Fruit fly (Drosophila melanogaster): ENCODE measurements around the gene primo-1.

The primo-1 gene

dm6 chr3R:13715012-13715673 is 3.5 kb upstream of the primo-1 start, which contains the start of gene kmr (continued):
- no peak for TF ChIP-seq Sry-δ (GFP tag; optimal IDR thresholded peaks at IDR 0.05)
- TF ChIP-seq lbe (GFP tag; optimal IDR thresholded peaks at IDR 0.05): no peak
- no peak for TF ChIP-seq Bteb2 (GFP tag; optimal IDR thresholded peaks at IDR 0.05)
- TF ChIP-seq CG6854 (GFP tag; optimal IDR thresholded peaks at IDR 0.05): peak; percentile 69
- TF ChIP-seq CG9932 (GFP tag; IDR thresholded peaks at IDR 0.05): no peak
- peak; percentile 21 for TF ChIP-seq trem (tag; optimal IDR thresholded peaks at IDR 0.05)
- TF ChIP-seq Gug (GFP tag; IDR thresholded peaks at IDR 0.05): no peak
- TF ChIP-seq Dip3 (GFP tag; optimal IDR thresholded peaks at IDR 0.05): no peak
- no peak for TF ChIP-seq gfzf (GFP tag; optimal IDR thresholded peaks at IDR 0.05)
- peak; percentile 62 for TF ChIP-seq HHEX (GFP tag; optimal IDR thresholded peaks at IDR 0.05)
- TF ChIP-seq ab (GFP tag; optimal IDR thresholded peaks at IDR 0.05): no peak
- peak; percentile 47 for TF ChIP-seq CG5180 (GFP tag; optimal IDR thresholded peaks at IDR 0.05)
- TF ChIP-seq onecut (GFP tag; IDR thresholded peaks at IDR 0.05): peak; percentile 52
- TF ChIP-seq CG3281 (GFP tag; optimal IDR thresholded peaks at IDR 0.05): peak; percentile 59
- TF ChIP-seq fd102C (GFP tag; optimal IDR thresholded peaks at IDR 0.05): no peak
- TF ChIP-seq hbn (GFP tag; IDR thresholded peaks at IDR 0.05; ENCODE audit: partially characterized antibody): no peak
- no peak for TF ChIP-seq Dfd (GFP tag; optimal IDR thresholded peaks at IDR 0.05)
- TF ChIP-seq Sox100B (GFP tag; optimal IDR thresholded peaks at IDR 0.05): no peak
- TF ChIP-seq CG6813 (GFP tag; optimal IDR thresholded peaks at IDR 0.05): peak; percentile 39
- peak; percentile 18 for TF ChIP-seq CG15696 (tag; optimal IDR thresholded peaks at IDR 0.05)
- TF ChIP-seq gcm (GFP tag; optimal IDR thresholded peaks at IDR 0.05): no peak
- no peak for TF ChIP-seq esg (GFP tag; conservative IDR thresholded peaks at IDR 0.05)
- TF ChIP-seq CG14710 (tag; optimal IDR thresholded peaks at IDR 0.05): no peak
- TF ChIP-seq toy (GFP tag; IDR thresholded peaks at IDR 0.05): no peak
- TF ChIP-seq CG14860 (GFP tag; IDR thresholded peaks at IDR 0.05; ENCODE audit: partially characterized antibody): no peak
- peak; percentile 50 for TF ChIP-seq odd (GFP tag; optimal IDR thresholded peaks at IDR 0.05)
- TF ChIP-seq otp (GFP tag; IDR thresholded peaks at IDR 0.05): no peak
- TF ChIP-seq pita (GFP tag; optimal IDR thresholded peaks at IDR 0.05): no peak
- no peak for TF ChIP-seq Xbp1 (GFP tag; optimal IDR thresholded peaks at IDR 0.05)
- TF ChIP-seq Dad (GFP tag; optimal IDR thresholded peaks at IDR 0.05): peak; percentile 48
- TF ChIP-seq grn (GFP tag; optimal IDR thresholded peaks at IDR 0.05): peak; percentile 13
- no peak for TF ChIP-seq CG32532 (GFP tag; IDR thresholded peaks at IDR 0.05)
- TF ChIP-seq Elba2 (GFP tag; optimal IDR thresholded peaks at IDR 0.05): no peak
- no peak for TF ChIP-seq YL-1 (GFP tag; optimal IDR thresholded peaks at IDR 0.05)
- no peak for TF ChIP-seq CG9437 (GFP tag; optimal IDR thresholded peaks at IDR 0.05)
- peak; percentile 26 for TF ChIP-seq MTF-1 (GFP tag; optimal IDR thresholded peaks at IDR 0.05; ENCODE audit: borderline replicate concordance)
- TF ChIP-seq en (GFP tag; optimal IDR thresholded peaks at IDR 0.05): no peak
- TF ChIP-seq gt (GFP tag; IDR thresholded peaks at IDR 0.05): no peak
- no peak for TF ChIP-seq CG10959 (GFP tag; IDR thresholded peaks at IDR 0.05)
- no peak for TF ChIP-seq gem (tag; optimal IDR thresholded peaks at IDR 0.05)
- peak; percentile 5 for TF ChIP-seq salm (tag; optimal IDR thresholded peaks at IDR 0.05)
- no peak for TF ChIP-seq CG32767 (GFP tag; IDR thresholded peaks at IDR 0.05)
- TF ChIP-seq Taf1 (GFP tag; IDR thresholded peaks at IDR 0.05): no peak
- no peak for TF ChIP-seq CG9215 (GFP tag; IDR thresholded peaks at IDR 0.05)
- no peak for TF ChIP-seq CG10462 (GFP tag; optimal IDR thresholded peaks at IDR 0.05)
- no peak for TF ChIP-seq CG3407 (GFP tag; optimal IDR thresholded peaks at IDR 0.05)
- TF ChIP-seq lilli (GFP tag; optimal IDR thresholded peaks at IDR 0.05): peak; percentile 28
- TF ChIP-seq CG4424 (GFP tag; optimal IDR thresholded peaks at IDR 0.05): no peak
- no peak for TF ChIP-seq vnd (GFP tag; IDR thresholded peaks at IDR 0.05; ENCODE audit: partially characterized antibody)
- TF ChIP-seq twi (tag; optimal IDR thresholded peaks at IDR 0.05): no peak
